Worm (Caenorhabditis elegans): ENCODE measurements around the gene F52D10.2.
A peak's percentile ranks its signal among the peaks of the same experiment; 100 is the strongest.

F52D10.2 gene

ce11 chrX:11555046-11555445 lies 36.5 kb downstream of the F52D10.2 start:
- no peak for TF ChIP-seq med-1 (GFP tag; optimal IDR thresholded peaks at IDR 0.05; ENCODE audit: insufficient read depth)
- no peak for TF ChIP-seq T22C8.4 (GFP tag; IDR thresholded peaks at IDR 0.05)
- TF ChIP-seq tab-1 (GFP tag; IDR thresholded peaks at IDR 0.05) = no peak
- TF ChIP-seq klf-2 (GFP tag; conservative IDR thresholded peaks at IDR 0.05) = no peak
- TF ChIP-seq ref-1 (GFP tag; conservative IDR thresholded peaks at IDR 0.05) = no peak
- no peak for TF ChIP-seq ztf-29 (GFP tag; IDR thresholded peaks at IDR 0.05)
- TF ChIP-seq flt-1 (GFP tag; IDR thresholded peaks at IDR 0.05) = no peak
- no peak for TF ChIP-seq ztf-23 (GFP tag; IDR thresholded peaks at IDR 0.05)

ce11 chrX:11554522-11554921 lies 37.0 kb downstream of the F52D10.2 start:
- TF ChIP-seq ztf-29 (GFP tag; IDR thresholded peaks at IDR 0.05) (no peak), T22C8.4 (GFP tag; IDR thresholded peaks at IDR 0.05) (no peak), ref-1 (GFP tag; conservative IDR thresholded peaks at IDR 0.05) (no peak), med-1 (GFP tag; optimal IDR thresholded peaks at IDR 0.05; ENCODE audit: insufficient read depth) (no peak), klf-2 (GFP tag; conservative IDR thresholded peaks at IDR 0.05) (no peak), cog-1 (tag; optimal IDR thresholded peaks at IDR 0.05) (no peak), ztf-23 (GFP tag; IDR thresholded peaks at IDR 0.05) (no peak)

- no peak for TF ChIP-seq cog-1 (tag; optimal IDR thresholded peaks at IDR 0.05)
These were observed 38.6 kb downstream of the F52D10.2 start for ce11 chrX:11552879-11553278.

DNA sequence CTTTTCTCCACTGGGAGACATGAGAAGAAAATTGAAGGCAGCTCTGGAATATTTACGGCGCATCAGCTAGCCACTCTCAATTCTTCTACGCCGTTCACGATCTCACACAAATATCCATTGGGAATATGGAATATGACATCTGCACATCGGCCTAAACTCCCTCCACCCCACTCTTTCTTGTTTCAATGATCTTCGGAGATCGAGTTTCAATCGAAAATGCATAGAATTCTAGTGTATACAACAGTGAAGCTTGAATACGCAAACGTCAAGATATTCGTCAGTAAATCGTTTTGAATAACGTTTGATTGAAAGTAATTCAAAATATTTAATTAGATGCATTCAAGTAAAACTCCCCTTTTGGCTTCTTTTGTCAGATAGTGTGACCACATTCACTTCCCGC lies 39.7 kb downstream of the F52D10.2 start:
- TF ChIP-seq klf-2 (GFP tag; conservative IDR thresholded peaks at IDR 0.05) (no peak), cog-1 (tag; optimal IDR thresholded peaks at IDR 0.05) (no peak)

DNA sequence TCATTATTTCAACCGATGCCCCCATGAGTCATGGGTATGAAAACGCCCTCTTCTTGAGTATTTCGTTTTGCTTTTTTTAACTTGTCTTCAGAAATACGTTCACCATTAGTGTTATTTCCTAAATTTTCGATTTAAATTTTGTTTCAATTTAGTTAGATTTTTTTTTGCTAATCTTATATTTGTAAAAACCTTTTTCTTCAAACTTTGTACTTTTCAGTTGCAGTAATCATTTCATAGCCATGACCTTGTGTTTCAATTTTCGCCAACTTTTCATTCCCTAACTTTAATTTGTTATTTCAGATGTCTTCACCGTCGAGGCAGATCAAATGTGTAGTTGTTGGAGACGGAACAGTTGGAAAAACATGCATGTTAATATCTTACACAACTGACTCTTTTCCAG lies 43.2 kb downstream of the F52D10.2 start, which contains the start of gene mig-2:
Gene mig-2 (plus strand): TSS at position 301 of the 400 bp plus-strand sequence.
- TF ChIP-seq flt-1 (GFP tag; IDR thresholded peaks at IDR 0.05) (no peak), cog-1 (tag; optimal IDR thresholded peaks at IDR 0.05) (no peak), tab-1 (GFP tag; IDR thresholded peaks at IDR 0.05) (no peak), ztf-23 (GFP tag; IDR thresholded peaks at IDR 0.05) (no peak), T22C8.4 (GFP tag; IDR thresholded peaks at IDR 0.05) (no peak), klf-2 (GFP tag; conservative IDR thresholded peaks at IDR 0.05) (no peak), ref-1 (GFP tag; conservative IDR thresholded peaks at IDR 0.05) (no peak), ztf-29 (GFP tag; IDR thresholded peaks at IDR 0.05) (no peak), med-1 (GFP tag; optimal IDR thresholded peaks at IDR 0.05; ENCODE audit: insufficient read depth) (no peak)

- TF ChIP-seq ref-1 (GFP tag; conservative IDR thresholded peaks at IDR 0.05) = no peak
- TF ChIP-seq med-1 (GFP tag; optimal IDR thresholded peaks at IDR 0.05; ENCODE audit: insufficient read depth) = no peak
- no peak for TF ChIP-seq cog-1 (tag; optimal IDR thresholded peaks at IDR 0.05)
- TF ChIP-seq klf-2 (GFP tag; conservative IDR thresholded peaks at IDR 0.05) = no peak
These were observed 44.0 kb downstream of the F52D10.2 start for ce11 chrX:11547442-11548023.

DNA sequence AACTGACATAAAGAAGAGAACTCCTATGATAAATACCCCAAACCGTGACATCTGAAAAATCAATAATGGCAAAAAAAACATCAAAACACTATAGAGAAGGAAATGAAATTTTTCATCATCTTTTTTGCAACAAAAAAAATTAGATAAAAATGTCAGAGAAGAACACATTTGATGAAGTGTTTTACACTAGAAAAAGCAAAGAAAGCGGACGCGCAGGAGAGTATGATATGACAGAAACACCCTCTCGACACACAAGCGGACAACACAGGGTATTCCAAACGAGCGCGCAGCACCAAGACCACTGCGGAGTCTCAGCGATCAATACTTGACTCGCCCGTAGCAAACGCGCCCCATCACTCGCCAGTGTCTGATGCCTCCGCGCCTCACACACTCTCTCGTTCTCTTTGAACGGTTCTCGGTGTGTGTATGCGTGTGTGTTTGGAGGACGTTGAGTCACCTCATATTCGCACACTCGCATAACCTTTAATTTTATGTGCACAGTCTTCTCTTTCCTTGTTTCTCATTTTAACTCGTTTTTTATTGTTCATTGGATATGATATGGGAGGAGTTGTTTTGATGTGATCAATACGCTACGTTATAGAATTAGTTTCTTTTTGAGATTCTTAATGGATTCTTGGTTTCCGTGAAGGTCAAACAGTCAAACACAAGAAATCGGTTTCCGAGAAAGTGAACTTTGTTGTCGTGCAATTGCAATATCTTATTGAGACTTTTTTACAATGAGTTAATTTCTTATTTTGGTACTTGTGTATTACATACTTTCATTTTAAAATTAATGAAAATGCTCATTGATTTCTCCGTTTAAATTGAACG lies 44.9 kb downstream of the F52D10.2 start, which contains the start of gene selt-1.1:
Gene selt-1.1 (minus strand): TSS at position 51 of the 831 bp plus-strand sequence.
- TF ChIP-seq T22C8.4 (GFP tag; IDR thresholded peaks at IDR 0.05) (peak; percentile 86), cog-1 (tag; optimal IDR thresholded peaks at IDR 0.05) (peak; percentile 54), tab-1 (GFP tag; IDR thresholded peaks at IDR 0.05) (no peak), ref-1 (GFP tag; conservative IDR thresholded peaks at IDR 0.05) (no peak), klf-2 (GFP tag; conservative IDR thresholded peaks at IDR 0.05) (no peak), med-1 (GFP tag; optimal IDR thresholded peaks at IDR 0.05; ENCODE audit: insufficient read depth) (no peak), ztf-29 (GFP tag; IDR thresholded peaks at IDR 0.05) (no peak)

- no peak for TF ChIP-seq med-1 (GFP tag; optimal IDR thresholded peaks at IDR 0.05; ENCODE audit: insufficient read depth)
- no peak for TF ChIP-seq T22C8.4 (GFP tag; IDR thresholded peaks at IDR 0.05)
- no peak for TF ChIP-seq ztf-29 (GFP tag; IDR thresholded peaks at IDR 0.05)
- TF ChIP-seq tab-1 (GFP tag; IDR thresholded peaks at IDR 0.05) = no peak
- no peak for TF ChIP-seq ref-1 (GFP tag; conservative IDR thresholded peaks at IDR 0.05)
- no peak for TF ChIP-seq klf-2 (GFP tag; conservative IDR thresholded peaks at IDR 0.05)
- TF ChIP-seq flt-1 (GFP tag; IDR thresholded peaks at IDR 0.05) = no peak
- TF ChIP-seq cog-1 (tag; optimal IDR thresholded peaks at IDR 0.05) = no peak
- TF ChIP-seq ztf-23 (GFP tag; IDR thresholded peaks at IDR 0.05) = no peak
These were observed 49.8 kb downstream of the F52D10.2 start for ce11 chrX:11541690-11542089.

All from whole organism, midembryonic.